Worm (Caenorhabditis elegans): ENCODE measurements around the gene C06A6.7.

ce11 chrIV:7870451-7870850 is 32.1 kb upstream of the C06A6.7 start, which contains the start of gene T06C10.3:
- TF ChIP-seq hnd-1 (tag; optimal IDR thresholded peaks at IDR 0.05) (no peak), F13C5.2 (tag; optimal IDR thresholded peaks at IDR 0.05) (no peak)

Measured in whole organism, early embryonic.